Worm (Caenorhabditis elegans) whole organism, L3 larva: ENCODE data around the gene K10D11.3.

Source experiments
- ama-1 ChIP-seq: fragments of 150-350 bp; optimal IDR thresholded peaks from 2 replicates; lab custom pipeline; 2018
- ceh-82 ChIP-seq: fragments of 150-350 bp; optimal IDR thresholded peaks from 2 replicates; lab custom pipeline; 2014; ENCODE audit warnings: missing biosample characterization, missing genetic modification characterization
- elt-3 ChIP-seq, 3 experiments: fragments of 150-350 bp in 1 of 3; sonication (generic microtip) in 2 of 3; optimal IDR thresholded peaks; 2 replicates in 2 of 3; 4 replicates in 1 of 3; lab custom pipeline; 2014 to 2017; ENCODE audit warnings: missing biosample characterization in 3 of 3, missing genetic modification characterization in 3 of 3
- jun-1 ChIP-seq: fragments of 150-350 bp; optimal IDR thresholded peaks from 2 replicates; lab custom pipeline; 2014; ENCODE audit warnings: missing biosample characterization, missing genetic modification reagents, missing genetic modification characterization
- mml-1 ChIP-seq: fragments of 150-350 bp; sonication (generic microtip); optimal IDR thresholded peaks from 3 replicates; lab custom pipeline; 2014; ENCODE audit warnings: missing biosample characterization, missing genetic modification characterization
- nhr-11 ChIP-seq: fragments of 150-350 bp; optimal IDR thresholded peaks from 2 replicates; lab custom pipeline; 2014; ENCODE audit warnings: missing biosample characterization, missing genetic modification characterization
- nhr-237 ChIP-seq: fragments of 150-350 bp; optimal IDR thresholded peaks from 2 replicates; lab custom pipeline; 2014; ENCODE audit warnings: missing biosample characterization, missing genetic modification characterization
- nhr-76 ChIP-seq: fragments of 150-350 bp; sonication (generic microtip); optimal IDR thresholded peaks from 5 replicates; lab custom pipeline; 2014; ENCODE audit warnings: missing biosample characterization, missing genetic modification characterization
- nhr-77 ChIP-seq: fragments of 150-350 bp; optimal IDR thresholded peaks from 2 replicates; lab custom pipeline; 2014; ENCODE audit warnings: missing biosample characterization, missing genetic modification characterization
- pha-4 ChIP-seq: fragments of 150-350 bp; optimal IDR thresholded peaks from 2 replicates; lab custom pipeline; 2014; ENCODE audit warnings: missing biosample characterization, missing genetic modification reagents, missing genetic modification characterization
- snpc-4 ChIP-seq: fragments of 150-350 bp; optimal IDR thresholded peaks from 2 replicates; lab custom pipeline; 2014; ENCODE audit warnings: missing biosample characterization, missing genetic modification characterization
- unc-62 ChIP-seq: fragments of 150-350 bp; sonication (generic microtip); optimal IDR thresholded peaks from 4 replicates; lab custom pipeline; 2014; ENCODE audit warnings: missing biosample characterization, missing genetic modification reagents, missing genetic modification characterization
- ztf-11 ChIP-seq: fragments of 150-350 bp; optimal IDR thresholded peaks from 2 replicates; lab custom pipeline; 2014; ENCODE audit warnings: missing biosample characterization, missing genetic modification characterization
- ztf-4 ChIP-seq: fragments of 150-350 bp; optimal IDR thresholded peaks from 2 replicates; lab custom pipeline; 2014; ENCODE audit warnings: missing biosample characterization, missing genetic modification characterization

- TF ChIP-seq mml-1 (tag; lab: Kevin White, UChicago), result no peak
- no peak for TF ChIP-seq ceh-82 (tag; lab: Kevin White, UChicago)
- no peak for TF ChIP-seq nhr-76 (tag; lab: Kevin White, UChicago)
- no peak for TF ChIP-seq nhr-11 (tag; lab: Kevin White, UChicago)
- TF ChIP-seq jun-1 (tag; lab: Kevin White, UChicago), result no peak
- no peak for TF ChIP-seq nhr-77 (tag; lab: Kevin White, UChicago)
- no peak for TF ChIP-seq elt-3 (tag; optimal IDR thresholded peaks at IDR 0.05; lab: Kevin White, UChicago)
- no peak for TF ChIP-seq ama-1 (lab: Kevin White, UChicago)
- TF ChIP-seq snpc-4 (tag; lab: Kevin White, UChicago), result no peak
- TF ChIP-seq nhr-237 (tag; lab: Kevin White, UChicago), result no peak
- no peak for TF ChIP-seq pha-4
- TF ChIP-seq unc-62 (GFP tag; lab: Kevin White, UChicago), result no peak
- TF ChIP-seq ztf-11 (tag; lab: Kevin White, UChicago), result no peak
- no peak for TF ChIP-seq ztf-4 (tag; lab: Kevin White, UChicago)
These were observed 39.4 kb downstream of the K10D11.3 start, which contains the start of gene F55G11.1 for ce11 chrIV:12946488-12946887.
